Worm (Caenorhabditis elegans): ENCODE data around the gene vha-8.

- TF ChIP-seq him-1 (tag; optimal IDR thresholded peaks at IDR 0.05) = no peak
- no peak for TF ChIP-seq ztf-26 (tag; optimal IDR thresholded peaks at IDR 0.05)
- TF ChIP-seq efl-1 (GFP tag; optimal IDR thresholded peaks at IDR 0.05) = no peak
- TF ChIP-seq dpff-1 (tag; optimal IDR thresholded peaks at IDR 0.05) = no peak
- TF ChIP-seq K12H6.12 (tag; optimal IDR thresholded peaks at IDR 0.05) = no peak
These were observed 33.3 kb upstream of the vha-8 start for ce11 chrIV:6757614-6758013.

Data from whole organism, young adult.